Worm (Caenorhabditis elegans) whole organism, L1 larva: ENCODE results near the gene btb-6.

Source experiments
- C16A3.4 ChIP-seq: fragments of 150-350 bp; optimal IDR thresholded peaks from 2 replicates; lab custom pipeline; 2014; ENCODE audit warnings: missing biosample characterization, missing genetic modification characterization
- Y116A8C.19 ChIP-seq: sonication (generic microtip); optimal IDR thresholded peaks from 2 replicates; lab custom pipeline; 2016; ENCODE audit warnings: missing compliant biosample characterization, missing genetic modification characterization, borderline replicate concordance
- aha-1 ChIP-seq: fragments of 150-350 bp; optimal IDR thresholded peaks from 2 replicates; lab custom pipeline; 2014; ENCODE audit warnings: missing biosample characterization, missing genetic modification characterization
- alr-1 ChIP-seq: fragments of 200-800 bp; sonication (Bioruptor generic); optimal IDR thresholded peaks from 2 replicates; lab custom pipeline; 2018; ENCODE audit warnings: borderline replicate concordance, mild to moderate bottlenecking, missing genetic modification characterization, missing compliant biosample characterization
- aly-2 ChIP-seq: fragments of 150-350 bp; optimal IDR thresholded peaks from 2 replicates; lab custom pipeline; 2014; ENCODE audit warnings: missing biosample characterization, missing genetic modification characterization
- ama-1 ChIP-seq: fragments of 150-350 bp; optimal IDR thresholded peaks from 2 replicates; lab custom pipeline; 2014
- ces-1 ChIP-seq: fragments of 150-350 bp; optimal IDR thresholded peaks from 2 replicates; lab custom pipeline; 2014; ENCODE audit warnings: missing biosample characterization, missing genetic modification reagents, missing genetic modification characterization
- dpl-1 ChIP-seq, 3 experiments: fragments of 150-350 bp in 2 of 3; sonication (generic microtip) in 1 of 3; optimal IDR thresholded peaks; 2 replicates each; lab custom pipeline; 2014 to 2017; ENCODE audit warnings: missing biosample characterization in 3 of 3, missing genetic modification characterization in 3 of 3, missing genetic modification reagents in 3 of 3
- efl-1 ChIP-seq, 4 experiments: fragments of 150-350 bp; optimal IDR thresholded peaks in 3 of 4; peaks in 1 of 4; 1 replicate in 1 of 4; 2 replicates in 3 of 4; lab custom pipeline; 2014; ENCODE audit warnings: missing biosample characterization in 2 of 4, missing genetic modification characterization in 2 of 4, missing genetic modification reagents in 2 of 4
- efl-3 ChIP-seq: fragments of 200-800 bp; sonication (Bioruptor generic); optimal IDR thresholded peaks from 2 replicates; lab custom pipeline; 2018; ENCODE audit warnings: mild to moderate bottlenecking, missing genetic modification characterization, missing compliant biosample characterization
- egl-27 ChIP-seq, 2 experiments: fragments of 150-350 bp in 1 of 2; sonication (generic microtip); optimal IDR thresholded peaks; 3 replicates each; lab custom pipeline; 2017 to 2018; ENCODE audit warnings: missing biosample characterization in 2 of 2, missing genetic modification characterization in 2 of 2, missing genetic modification reagents in 2 of 2
- elt-2 ChIP-seq: sonication (generic microtip); optimal IDR thresholded peaks from 2 replicates; lab custom pipeline; 2016; ENCODE audit warnings: missing genetic modification characterization, mild to moderate bottlenecking, inconsistent platforms, missing compliant biosample characterization, missing genetic modification reagents
- elt-3 ChIP-seq, 6 experiments: fragments of 150-350 bp in 1 of 6; sonication (generic microtip); optimal IDR thresholded peaks; 2 replicates each; lab custom pipeline; 2017 to 2018; ENCODE audit warnings: missing biosample characterization in 6 of 6, missing genetic modification characterization in 6 of 6, inconsistent platforms in 1 of 6
- ets-5 ChIP-seq: fragments of 200-800 bp; sonication (Bioruptor generic); IDR thresholded peaks from 2 replicates; pipeline ENCODE4 v1.3.6; 2022; ENCODE audit warnings: missing genetic modification characterization, missing compliant biosample characterization
- hlh-17 ChIP-seq: fragments of 200-800 bp; sonication (Bioruptor generic); optimal IDR thresholded peaks from 2 replicates; lab custom pipeline; 2018; ENCODE audit warnings: missing genetic modification characterization, mild to moderate bottlenecking, missing compliant biosample characterization, moderate library complexity, borderline replicate concordance
- hlh-4 ChIP-seq: sonication (generic microtip); optimal IDR thresholded peaks from 2 replicates; lab custom pipeline; 2016; ENCODE audit warnings: mild to moderate bottlenecking, missing genetic modification characterization, missing compliant biosample characterization
- irx-1 ChIP-seq: sonication (generic microtip); optimal IDR thresholded peaks from 2 replicates; lab custom pipeline; 2016; ENCODE audit warnings: missing genetic modification characterization, missing compliant biosample characterization
- lin-13 ChIP-seq: fragments of 150-350 bp; optimal IDR thresholded peaks from 2 replicates; lab custom pipeline; 2014; ENCODE audit warnings: missing biosample characterization, missing genetic modification reagents, missing genetic modification characterization
- lin-14 ChIP-seq: fragments of 200-800 bp; sonication (Bioruptor generic); optimal IDR thresholded peaks from 2 replicates; lab custom pipeline; 2018; ENCODE audit warnings: mild to moderate bottlenecking, missing genetic modification characterization, moderate library complexity, missing compliant biosample characterization
- lin-35 ChIP-seq, 2 experiments: fragments of 150-350 bp; optimal IDR thresholded peaks; 2 replicates each; lab custom pipeline; 2014; ENCODE audit warnings: missing biosample characterization in 2 of 2, missing genetic modification characterization in 2 of 2, missing genetic modification reagents in 2 of 2
- mab-9 ChIP-seq: fragments of 200-800 bp; sonication (Bioruptor generic); IDR thresholded peaks from 2 replicates; pipeline ENCODE4 v1.3.6; 2022; ENCODE audit warnings: missing genetic modification reagents, missing genetic modification characterization, missing compliant biosample characterization
- mdl-1 ChIP-seq, 2 experiments: fragments of 150-350 bp; optimal IDR thresholded peaks; 2 replicates each; lab custom pipeline; 2014 to 2017; ENCODE audit warnings: missing biosample characterization in 2 of 2, missing genetic modification characterization in 2 of 2, inconsistent platforms in 1 of 2
- mef-2 ChIP-seq: fragments of 150-350 bp; optimal IDR thresholded peaks from 2 replicates; lab custom pipeline; 2014; ENCODE audit warnings: missing biosample characterization, missing genetic modification characterization
- mep-1 ChIP-seq: fragments of 150-350 bp; optimal IDR thresholded peaks from 2 replicates; lab custom pipeline; 2014; ENCODE audit warnings: missing biosample characterization, missing genetic modification characterization
- nhr-19 ChIP-seq: fragments of 200-800 bp; sonication (Bioruptor generic); conservative IDR thresholded peaks from 2 replicates; pipeline ENCODE4 v1.3.6; 2022; ENCODE audit warnings: missing genetic modification characterization, missing compliant biosample characterization
- nhr-20 ChIP-seq: sonication (generic microtip); optimal IDR thresholded peaks from 2 replicates; lab custom pipeline; 2016; ENCODE audit warnings: mild to moderate bottlenecking, missing genetic modification characterization, missing compliant biosample characterization
- nhr-47 ChIP-seq: sonication (generic microtip); optimal IDR thresholded peaks from 2 replicates; lab custom pipeline; 2016; ENCODE audit warnings: mild to moderate bottlenecking, missing genetic modification characterization, moderate library complexity, missing compliant biosample characterization
- nhr-77 ChIP-seq: fragments of 150-350 bp; optimal IDR thresholded peaks from 2 replicates; lab custom pipeline; 2014; ENCODE audit warnings: missing biosample characterization, missing genetic modification characterization
- nhr-84 ChIP-seq: sonication (generic microtip); optimal IDR thresholded peaks from 2 replicates; lab custom pipeline; 2017; ENCODE audit warnings: missing biosample characterization, missing genetic modification characterization
- nhr-85 ChIP-seq: sonication (generic microtip); peaks from one replicate; lab custom pipeline; 2016; ENCODE audit warnings: missing genetic modification characterization, inconsistent platforms, missing compliant biosample characterization
- pax-3 ChIP-seq: fragments of 200-800 bp; sonication (Bioruptor generic); optimal IDR thresholded peaks from 2 replicates; lab custom pipeline; 2018; ENCODE audit warnings: mild to moderate bottlenecking, missing genetic modification characterization, moderate library complexity, missing compliant biosample characterization
- pqm-1 ChIP-seq: sonication (generic microtip); optimal IDR thresholded peaks from 3 replicates; lab custom pipeline; 2017; ENCODE audit warnings: missing biosample characterization, missing genetic modification characterization
- sup-37 ChIP-seq: fragments of 200-800 bp; sonication (Bioruptor generic); optimal IDR thresholded peaks from 2 replicates; lab custom pipeline; 2018; ENCODE audit warnings: mild to moderate bottlenecking, missing genetic modification characterization, missing compliant biosample characterization
- tbx-2 ChIP-seq: sonication (generic microtip); optimal IDR thresholded peaks from 2 replicates; lab custom pipeline; 2016; ENCODE audit warnings: missing genetic modification characterization, missing compliant biosample characterization
- unc-62 ChIP-seq: fragments of 150-350 bp; optimal IDR thresholded peaks from 2 replicates; lab custom pipeline; 2014; ENCODE audit warnings: missing biosample characterization, missing genetic modification reagents, missing genetic modification characterization
- vab-15 ChIP-seq: sonication (generic microtip); optimal IDR thresholded peaks from 2 replicates; lab custom pipeline; 2017; ENCODE audit warnings: missing genotype, mild to moderate bottlenecking, missing genetic modification characterization, missing compliant biosample characterization
- zag-1 ChIP-seq: fragments of 150-350 bp; optimal IDR thresholded peaks from 2 replicates; lab custom pipeline; 2014; ENCODE audit warnings: missing biosample characterization, missing genetic modification characterization
- ztf-11 ChIP-seq, 2 experiments: sonication (generic microtip); optimal IDR thresholded peaks; 2 replicates each; lab custom pipeline; 2016 to 2017; ENCODE audit warnings: missing genetic modification characterization in 2 of 2, missing biosample characterization in 1 of 2, missing compliant biosample characterization in 1 of 2

The btb-6 gene

ce11 chrII:1712938-1713337 is 2.2 kb upstream of the btb-6 start, which contains the start of gene btb-7:
Gene btb-7, plus strand, starts transcription at chrII:1713238.
- TF ChIP-seq ama-1 (lab: Kevin White, UChicago): no peak
- no peak for TF ChIP-seq efl-3 (GFP tag; lab: Kevin White, UChicago)
- TF ChIP-seq Y116A8C.19: no peak
- no peak for TF ChIP-seq ces-1 (GFP tag; lab: Kevin White, UChicago)
- TF ChIP-seq mdl-1 (tag; optimal IDR thresholded peaks at IDR 0.05; lab: Kevin White, UChicago): no peak
- TF ChIP-seq aly-2: no peak
- TF ChIP-seq vab-15 (tag; lab: Kevin White, UChicago): no peak

ce11 chrII:1719153-1719552 is 4.0 kb downstream of the btb-6 start, which contains the start of gene fbxb-48:
Gene fbxb-48, minus strand, starts transcription at chrII:1719253.
- no peak for TF ChIP-seq C16A3.4 (tag; lab: Kevin White, UChicago)
- TF ChIP-seq nhr-20 (tag; lab: Kevin White, UChicago): no peak
- TF ChIP-seq nhr-19: no peak
- no peak for TF ChIP-seq hlh-4 (tag; lab: Kevin White, UChicago)
- TF ChIP-seq aly-2: no peak
- TF ChIP-seq elt-3 (tag; optimal IDR thresholded peaks at IDR 0.05; lab: Kevin White, UChicago): no peak
- TF ChIP-seq hlh-17 (GFP tag; lab: Kevin White, UChicago): no peak
- TF ChIP-seq nhr-84: no peak

ce11 chrII:1722394-1722793 is 7.3 kb downstream of the btb-6 start, which contains the start of the genes fbxb-5 and btb-8:
Gene fbxb-5, minus strand, starts transcription at chrII:1722494.
Gene btb-8, plus strand, starts transcription at chrII:1722770.
- TF ChIP-seq nhr-47 (tag; lab: Kevin White, UChicago) (no peak), ztf-11 (tag; optimal IDR thresholded peaks at IDR 0.05; lab: Kevin White, UChicago) (no peak), lin-13 (GFP tag; lab: Kevin White, UChicago) (no peak), aly-2 (no peak), irx-1 (no peak), nhr-77 (tag; lab: Kevin White, UChicago) (no peak), nhr-85 (no peak), alr-1 (no peak), egl-27 (tag; optimal IDR thresholded peaks at IDR 0.05; lab: Kevin White, UChicago) (no peak), mep-1 (tag; lab: Kevin White, UChicago) (no peak), dpl-1 (GFP tag; optimal IDR thresholded peaks at IDR 0.05; lab: Kevin White, UChicago) (no peak)

ce11 chrII:1724314-1724713 is 9.2 kb downstream of the btb-6 start, which contains the start of gene fbxb-11:
Gene fbxb-11, plus strand, starts transcription at chrII:1724614.
- TF ChIP-seq irx-1 (no peak), aha-1 (tag; lab: Kevin White, UChicago) (no peak), ama-1 (lab: Kevin White, UChicago) (no peak), zag-1 (tag; lab: Kevin White, UChicago) (no peak), tbx-2 (tag; lab: Kevin White, UChicago) (no peak), ces-1 (GFP tag; lab: Kevin White, UChicago) (no peak), pax-3 (tag; lab: Kevin White, UChicago) (no peak), mep-1 (tag; lab: Kevin White, UChicago) (no peak), efl-1 (optimal IDR thresholded peaks at IDR 0.05; lab: Kevin White, UChicago) (no peak), efl-1 (GFP tag; optimal IDR thresholded peaks at IDR 0.05 in 1 of 2; lab: Kevin White, UChicago) (no peak), nhr-85 (no peak), Y116A8C.19 (no peak), hlh-17 (GFP tag; lab: Kevin White, UChicago) (no peak), lin-14 (GFP tag; lab: Kevin White, UChicago) (no peak)
- TF ChIP-seq, all 84 proteins: peak for 0

- no peak for TF ChIP-seq unc-62 (GFP tag; lab: Kevin White, UChicago)
Measured at ce11 chrII:1725735-1726134, 10.6 kb downstream of the btb-6 start, which contains the start of gene F45C12.17. Gene F45C12.17, plus strand, starts transcription at chrII:1726111.

- TF ChIP-seq ets-5 (GFP tag; lab: Robert Waterston, UW) (no peak), lin-35 (GFP tag; optimal IDR thresholded peaks at IDR 0.05; lab: Kevin White, UChicago) (peak in 1 of 2 experiments; percentile 28), nhr-20 (tag; lab: Kevin White, UChicago) (no peak), sup-37 (GFP tag; lab: Kevin White, UChicago) (no peak), mdl-1 (tag; optimal IDR thresholded peaks at IDR 0.05; lab: Kevin White, UChicago) (no peak), irx-1 (no peak), pqm-1 (tag; lab: Kevin White, UChicago) (peak; percentile 26), elt-2 (tag; lab: Kevin White, UChicago) (peak; percentile 86), mab-9 (no peak), mef-2 (tag; lab: Kevin White, UChicago) (no peak)
Measured at ce11 chrII:1728253-1728652, 13.2 kb downstream of the btb-6 start, which contains the start of gene btb-9. Gene btb-9, plus strand, starts transcription at chrII:1728506.
